Fruit fly (Drosophila melanogaster) whole organism, embryonic: ENCODE data around the gene sing.

ENCODE experiments used
- ATbp ChIP-seq: fragments of 200-800 bp; sonication (Bioruptor generic); optimal IDR thresholded peaks from 2 replicates; lab custom pipeline; 2017; ENCODE audit warnings: missing biosample characterization, mild to moderate bottlenecking, missing genetic modification characterization, missing genetic modification reagents
- Adf1 ChIP-seq: fragments of 200-800 bp; sonication (Bioruptor generic); IDR thresholded peaks from 2 replicates; pipeline ENCODE4 v1.3.6; 2022; ENCODE audit warnings: missing biosample characterization, missing genetic modification characterization
- Atf-2 ChIP-seq: fragments of 200-800 bp; sonication (Bioruptor generic); optimal IDR thresholded peaks from 2 replicates; lab custom pipeline; 2016; ENCODE audit warnings: missing biosample characterization, missing genetic modification characterization
- Bdp1 ChIP-seq: fragments of 200-800 bp; sonication (Bioruptor generic); optimal IDR thresholded peaks from 3 replicates; lab custom pipeline; 2016; ENCODE audit warnings: missing biosample characterization, missing genetic modification characterization
- BtbVII ChIP-seq: fragments of 200-800 bp; sonication (Bioruptor generic); optimal IDR thresholded peaks from 3 replicates; lab custom pipeline; 2017; ENCODE audit warnings: missing biosample characterization, mild to moderate bottlenecking, missing genetic modification characterization
- CG10321 ChIP-seq: fragments of 200-800 bp; sonication (Bioruptor generic); IDR thresholded peaks from 2 replicates; pipeline ENCODE4 v1.3.6; 2022; ENCODE audit warnings: missing biosample characterization, missing genetic modification characterization
- CG10654 ChIP-seq: fragments of 200-800 bp; sonication (Bioruptor generic); optimal IDR thresholded peaks from 2 replicates; lab custom pipeline; 2016; ENCODE audit warnings: missing biosample characterization, missing genetic modification characterization
- CG10959 ChIP-seq: fragments of 200-800 bp; sonication (Bioruptor generic); IDR thresholded peaks from 2 replicates; pipeline ENCODE4 v1.3.6; 2022; ENCODE audit warnings: missing biosample characterization, missing genetic modification characterization
- CG14965 ChIP-seq: fragments of 200-800 bp; sonication (Bioruptor generic); optimal IDR thresholded peaks from 2 replicates; lab custom pipeline; 2016; ENCODE audit warnings: missing biosample characterization, missing genetic modification characterization, borderline replicate concordance
- CG15011 ChIP-seq: fragments of 200-800 bp; sonication (Bioruptor generic); optimal IDR thresholded peaks from 3 replicates; lab custom pipeline; 2018; ENCODE audit warnings: missing biosample characterization, mild to moderate bottlenecking, missing genetic modification characterization
- CG15479 ChIP-seq: fragments of 200-800 bp; sonication (Bioruptor generic); optimal IDR thresholded peaks from 3 replicates; lab custom pipeline; 2019; ENCODE audit warnings: missing biosample characterization, mild to moderate bottlenecking, missing genetic modification characterization, moderate library complexity
- CG15601 ChIP-seq: fragments of 200-800 bp; sonication (Bioruptor generic); optimal IDR thresholded peaks from 3 replicates; lab custom pipeline; 2019; ENCODE audit warnings: missing biosample characterization, mild to moderate bottlenecking, missing genetic modification characterization, moderate library complexity
- CG17568 ChIP-seq: fragments of 200-800 bp; sonication (Bioruptor generic); optimal IDR thresholded peaks from 2 replicates; lab custom pipeline; 2018; ENCODE audit warnings: missing biosample characterization, mild to moderate bottlenecking, missing genetic modification characterization, moderate library complexity
- CG17612 ChIP-seq: fragments of 200-800 bp; sonication (Bioruptor generic); IDR thresholded peaks from 2 replicates; pipeline ENCODE4 v1.3.6; 2022; ENCODE audit warnings: missing biosample characterization, missing genetic modification characterization
- CG17829 ChIP-seq: fragments of 200-800 bp; optimal IDR thresholded peaks from 2 replicates; lab custom pipeline; 2019; ENCODE audit warnings: missing biosample characterization, mild to moderate bottlenecking, missing genetic modification characterization, moderate library complexity
- CG31224 ChIP-seq: fragments of 200-800 bp; sonication (Bioruptor generic); IDR thresholded peaks from 2 replicates; pipeline ENCODE4 v1.3.6; 2022; ENCODE audit warnings: missing biosample characterization, missing genetic modification characterization
- CG3995 ChIP-seq: fragments of 200-800 bp; sonication (Bioruptor generic); optimal IDR thresholded peaks from 3 replicates; lab custom pipeline; 2016; ENCODE audit warnings: missing biosample characterization, missing genetic modification characterization
- CG6175 ChIP-seq: fragments of 200-800 bp; sonication (Bioruptor generic); IDR thresholded peaks from 3 replicates; pipeline ENCODE4 v1.3.6; 2022; ENCODE audit warnings: missing biosample characterization, missing genetic modification characterization
- CG6813 ChIP-seq: fragments of 200-800 bp; sonication (Bioruptor generic); optimal IDR thresholded peaks from 2 replicates; lab custom pipeline; 2017; ENCODE audit warnings: missing biosample characterization, missing genetic modification characterization, mild to moderate bottlenecking, moderate library complexity, missing genetic modification reagents
- CG7839 ChIP-seq: fragments of 200-800 bp; sonication (Bioruptor generic); optimal IDR thresholded peaks from 3 replicates; lab custom pipeline; 2018; ENCODE audit warnings: missing biosample characterization, mild to moderate bottlenecking, missing genetic modification characterization, moderate library complexity
- CG8290 ChIP-seq, 3 experiments: fragments of 200-800 bp; sonication (Bioruptor generic); optimal IDR thresholded peaks; 2 replicates each; lab custom pipeline; 2016 to 2019; ENCODE audit warnings: missing biosample characterization in 3 of 3, missing genetic modification characterization in 3 of 3, mild to moderate bottlenecking in 2 of 3, moderate library complexity in 1 of 3
- CG8944 ChIP-seq: fragments of 200-800 bp; sonication (Bioruptor generic); optimal IDR thresholded peaks from 3 replicates; lab custom pipeline; 2016; ENCODE audit warnings: missing biosample characterization, missing genetic modification characterization
- CrebB ChIP-seq: fragments of 200-800 bp; sonication (Bioruptor generic); optimal IDR thresholded peaks from 3 replicates; lab custom pipeline; 2018; ENCODE audit warnings: missing biosample characterization, mild to moderate bottlenecking, missing genetic modification characterization
- Dfd ChIP-seq, 2 experiments: fragments of >200 bp; optimal IDR thresholded peaks; 2 replicates each; lab custom pipeline; 2017; ENCODE audit warnings: missing biosample characterization in 2 of 2, missing genetic modification characterization in 2 of 2
- Dip2 ChIP-seq: fragments of 200-800 bp; sonication (Bioruptor generic); IDR thresholded peaks from 2 replicates; pipeline ENCODE4 v1.3.6; 2022; ENCODE audit warnings: missing biosample characterization, missing genetic modification characterization
- Hand ChIP-seq: fragments of 200-800 bp; sonication (Bioruptor generic); optimal IDR thresholded peaks from 2 replicates; lab custom pipeline; 2017; ENCODE audit warnings: mild to moderate bottlenecking, missing biosample characterization, missing genetic modification reagents, missing genetic modification characterization
- HmgD ChIP-seq: fragments of 200-800 bp; sonication (Bioruptor generic); optimal IDR thresholded peaks from 3 replicates; lab custom pipeline; 2016; ENCODE audit warnings: missing biosample characterization, missing genetic modification characterization
- Kr ChIP-seq: fragments of 200-800 bp; sonication (Bioruptor generic); optimal IDR thresholded peaks from 2 replicates; lab custom pipeline; 2017; ENCODE audit warnings: missing biosample characterization, mild to moderate bottlenecking, missing genetic modification characterization
- MBD-R2 ChIP-seq: fragments of 200-800 bp; sonication (Bioruptor generic); IDR thresholded peaks from 2 replicates; pipeline ENCODE4 v1.3.6; 2022; ENCODE audit warnings: missing biosample characterization, missing genetic modification characterization
- Sin3A ChIP-seq: fragments of >200 bp; optimal IDR thresholded peaks from 2 replicates; lab custom pipeline; 2018
- Sox102F ChIP-seq: fragments of 200-800 bp; sonication (Bioruptor generic); optimal IDR thresholded peaks from 2 replicates; lab custom pipeline; 2018; ENCODE audit warnings: missing biosample characterization, mild to moderate bottlenecking, missing genetic modification characterization, moderate library complexity
- al ChIP-seq: fragments of 200-800 bp; sonication (Bioruptor generic); IDR thresholded peaks from 2 replicates; pipeline ENCODE4 v1.3.6; 2022; ENCODE audit warnings: missing biosample characterization, missing genetic modification characterization
- bbx ChIP-seq: fragments of 200-800 bp; sonication (Bioruptor generic); IDR thresholded peaks from 2 replicates; pipeline ENCODE4 v1.3.6; 2022; ENCODE audit warnings: missing biosample characterization, missing genetic modification characterization; ENCODE audit not compliant: partially characterized antibody
- bsh ChIP-seq, 2 experiments: fragments of 200-800 bp; sonication (Bioruptor generic); optimal IDR thresholded peaks; 2 replicates each; lab custom pipeline; 2017 to 2018; ENCODE audit warnings: mild to moderate bottlenecking in 2 of 2, missing biosample characterization in 2 of 2, missing genetic modification characterization in 2 of 2, moderate library complexity in 1 of 2
- dpn ChIP-seq, 2 experiments: fragments of 200-800 bp; sonication (Bioruptor generic); optimal IDR thresholded peaks; 3 replicates each; lab custom pipeline; 2016; ENCODE audit warnings: missing biosample characterization in 2 of 2, missing genetic modification characterization in 2 of 2
- ewg ChIP-seq: fragments of 200-800 bp; sonication (Bioruptor generic); optimal IDR thresholded peaks from 3 replicates; lab custom pipeline; 2017; ENCODE audit warnings: mild to moderate bottlenecking, missing biosample characterization, missing genetic modification reagents, missing genetic modification characterization
- fd102C ChIP-seq: fragments of 200-800 bp; sonication (Bioruptor generic); optimal IDR thresholded peaks from 2 replicates; lab custom pipeline; 2018; ENCODE audit warnings: missing biosample characterization, mild to moderate bottlenecking, missing genetic modification characterization, moderate library complexity
- gcm ChIP-seq: fragments of 200-800 bp; sonication (Bioruptor generic); optimal IDR thresholded peaks from 2 replicates; lab custom pipeline; 2019; ENCODE audit warnings: missing biosample characterization, mild to moderate bottlenecking, missing genetic modification characterization, moderate library complexity
- gfzf ChIP-seq: fragments of 200-800 bp; sonication (Bioruptor generic); optimal IDR thresholded peaks from 2 replicates; lab custom pipeline; 2016; ENCODE audit warnings: missing biosample characterization, mild to moderate bottlenecking, missing genetic modification characterization, moderate library complexity
- ham ChIP-seq: fragments of 200-800 bp; sonication (Bioruptor generic); IDR thresholded peaks from 2 replicates; pipeline ENCODE4 v1.3.6; 2022; ENCODE audit warnings: missing biosample characterization, missing genetic modification characterization
- ind ChIP-seq: fragments of 200-800 bp; sonication (Bioruptor generic); optimal IDR thresholded peaks from 3 replicates; lab custom pipeline; 2016; ENCODE audit warnings: missing biosample characterization, missing genetic modification characterization
- jing ChIP-seq: fragments of 200-800 bp; sonication (Bioruptor generic); optimal IDR thresholded peaks from 2 replicates; lab custom pipeline; 2018; ENCODE audit warnings: missing biosample characterization, mild to moderate bottlenecking, missing genetic modification characterization
- mld ChIP-seq: fragments of 200-800 bp; sonication (Bioruptor generic); IDR thresholded peaks from 3 replicates; pipeline ENCODE4 v1.3.6; 2022; ENCODE audit warnings: missing biosample characterization, missing genetic modification characterization; ENCODE audit not compliant: partially characterized antibody
- nmo ChIP-seq: fragments of 200-800 bp; sonication (Bioruptor generic); optimal IDR thresholded peaks from 2 replicates; lab custom pipeline; 2018; ENCODE audit warnings: missing biosample characterization, mild to moderate bottlenecking, missing genetic modification characterization, moderate library complexity
- row ChIP-seq: fragments of 200-800 bp; sonication (Bioruptor generic); IDR thresholded peaks from 3 replicates; pipeline ENCODE4 v1.3.6; 2022; ENCODE audit warnings: missing biosample characterization, missing genetic modification characterization
- shn ChIP-seq: fragments of 200-800 bp; sonication (Bioruptor generic); optimal IDR thresholded peaks from 3 replicates; lab custom pipeline; 2016; ENCODE audit warnings: missing biosample characterization, missing genetic modification characterization
- sima ChIP-seq: fragments of 200-800 bp; sonication (Bioruptor generic); optimal IDR thresholded peaks from 2 replicates; lab custom pipeline; 2016; ENCODE audit warnings: missing biosample characterization, missing genetic modification characterization
- sisA ChIP-seq: fragments of 200-800 bp; sonication (Bioruptor generic); IDR thresholded peaks from 2 replicates; pipeline ENCODE4 v1.3.6; 2022; ENCODE audit warnings: missing biosample characterization, missing genetic modification characterization
- vnd ChIP-seq: fragments of 200-800 bp; sonication (Bioruptor generic); IDR thresholded peaks from 3 replicates; pipeline ENCODE4 v1.3.6; 2022; ENCODE audit warnings: missing biosample characterization, missing genetic modification characterization; ENCODE audit not compliant: partially characterized antibody

Gene sing

dm6 chrX:16670691-16671481, 8.2 kb upstream of the sing start (continued):
- TF ChIP-seq CG6175 (GFP tag; lab: Robert Waterston, UW): 0 out of 3 replicates have a peak, but pooled peaks have one; percentile 17
- TF ChIP-seq ind (GFP tag; lab: Kevin White, UChicago): no peak
- TF ChIP-seq CG10321: no peak
- TF ChIP-seq CG15011 (GFP tag; lab: Kevin White, UChicago): no peak
- no peak for TF ChIP-seq Dfd (GFP tag; optimal IDR thresholded peaks at IDR 0.05; lab: Kevin White, UChicago)
- TF ChIP-seq CG15601 (tag; lab: Kevin White, UChicago): no peak
- no peak for TF ChIP-seq CG10654
- no peak for TF ChIP-seq fd102C (GFP tag; lab: Kevin White, UChicago)
- TF ChIP-seq bbx (GFP tag; lab: Robert Waterston, UW): 0 out of 2 replicates have a peak, but pooled peaks have one; percentile 40
- TF ChIP-seq Sin3A (lab: Kevin White, UChicago): no peak
- peak; percentile 10 for TF ChIP-seq Hand (GFP tag; lab: Kevin White, UChicago)
- no peak for TF ChIP-seq al (GFP tag; lab: Robert Waterston, UW)
- no peak for TF ChIP-seq jing (GFP tag; lab: Kevin White, UChicago)
- TF ChIP-seq HmgD: no peak
- TF ChIP-seq gcm (GFP tag; lab: Kevin White, UChicago): no peak
- TF ChIP-seq CG14965: no peak
- TF ChIP-seq gfzf (GFP tag; lab: Kevin White, UChicago): no peak
- peak; percentile 26 for TF ChIP-seq nmo (GFP tag; lab: Kevin White, UChicago)
- no peak for TF ChIP-seq Atf-2
- peak; percentile 48 for TF ChIP-seq CG7839
- TF ChIP-seq CG3995 (GFP tag; lab: Kevin White, UChicago): no peak
- peak; percentile 47 for TF ChIP-seq Sox102F (GFP tag; lab: Kevin White, UChicago)
- TF ChIP-seq Dip2: no peak
- TF ChIP-seq dpn (GFP tag; optimal IDR thresholded peaks at IDR 0.05; lab: Kevin White, UChicago): peak in 1 of 2 experiments; percentile 48
- no peak for TF ChIP-seq CG6813 (GFP tag; lab: Kevin White, UChicago)
- no peak for TF ChIP-seq CG10959 (GFP tag; lab: Robert Waterston, UW)
- TF ChIP-seq ATbp (GFP tag; lab: Kevin White, UChicago): peak; percentile 7
- no peak for TF ChIP-seq mld (GFP tag; lab: Robert Waterston, UW)
- no peak for TF ChIP-seq BtbVII (GFP tag; lab: Kevin White, UChicago)
- TF ChIP-seq Adf1: peak; percentile 97
- no peak; the same call in 1 of the 2 replicates for TF ChIP-seq sisA (GFP tag; lab: Robert Waterston, UW)
- no peak for TF ChIP-seq CG17829
- no peak for TF ChIP-seq CG17568 (GFP tag; lab: Kevin White, UChicago)
- TF ChIP-seq ham (GFP tag; lab: Robert Waterston, UW): no peak
- TF ChIP-seq CG31224 (GFP tag; lab: Robert Waterston, UW): no peak
- peak; percentile 66 for TF ChIP-seq row (GFP tag; lab: Robert Waterston, UW)
- TF ChIP-seq Kr (GFP tag; lab: Kevin White, UChicago): no peak
- no peak for TF ChIP-seq CG17612 (GFP tag; lab: Robert Waterston, UW)
- peak in 1 of 2 experiments; percentile 20 for TF ChIP-seq bsh (GFP tag; optimal IDR thresholded peaks at IDR 0.05; lab: Kevin White, UChicago)
- TF ChIP-seq shn (GFP tag; lab: Kevin White, UChicago): peak; percentile 3
- peak; percentile 15 for TF ChIP-seq CrebB (tag; lab: Kevin White, UChicago)
- TF ChIP-seq MBD-R2: no peak
- TF ChIP-seq CG15479 (GFP tag; lab: Kevin White, UChicago): no peak
- no peak for TF ChIP-seq CG8290 (GFP tag; optimal IDR thresholded peaks at IDR 0.05; lab: Kevin White, UChicago)
- peak in 1 of 2 experiments; percentile 64 for TF ChIP-seq CG8290 (tag; optimal IDR thresholded peaks at IDR 0.05; lab: Kevin White, UChicago)
- no peak for TF ChIP-seq vnd (GFP tag; lab: Robert Waterston, UW)
- no peak for TF ChIP-seq sima (GFP tag; lab: Kevin White, UChicago)
- no peak for TF ChIP-seq Bdp1 (GFP tag; lab: Kevin White, UChicago)
- TF ChIP-seq CG8944 (GFP tag; lab: Kevin White, UChicago): no peak
- peak; percentile 21 for TF ChIP-seq ewg
